Worm (Caenorhabditis elegans) whole organism, early embryonic: ENCODE data around the gene sre-33.

Experiments
- F13C5.2 ChIP-seq: sonication (generic microtip); optimal IDR thresholded peaks from 2 replicates; lab custom pipeline; 2017; ENCODE audit warnings: mild to moderate bottlenecking, missing genetic modification characterization, inconsistent platforms, missing compliant biosample characterization
- aly-1 ChIP-seq: sonication (generic microtip); optimal IDR thresholded peaks from 2 replicates; lab custom pipeline; 2016; ENCODE audit warnings: missing genetic modification characterization, missing compliant biosample characterization
- ama-1 ChIP-seq: fragments of 150-350 bp; optimal IDR thresholded peaks from 2 replicates; lab custom pipeline; 2014
- ets-7 ChIP-seq: sonication (generic microtip); optimal IDR thresholded peaks from 2 replicates; lab custom pipeline; 2016; ENCODE audit warnings: missing genotype, missing genetic modification characterization, missing compliant biosample characterization
- scrt-1 ChIP-seq: fragments of 200-800 bp; sonication (Bioruptor generic); IDR thresholded peaks from 2 replicates; pipeline ENCODE4 v1.3.6; 2022; ENCODE audit warnings: missing genetic modification characterization, missing compliant biosample characterization
- sea-1 ChIP-seq: fragments of 200-800 bp; sonication (Bioruptor generic); conservative IDR thresholded peaks from 2 replicates; pipeline ENCODE4 v1.3.6; 2022; ENCODE audit warnings: missing genetic modification characterization, missing compliant biosample characterization
- tbx-11 ChIP-seq: fragments of 200-800 bp; sonication (Bioruptor generic); IDR thresholded peaks from 2 replicates; pipeline ENCODE4 v1.3.6; 2022; ENCODE audit warnings: missing genetic modification characterization, missing compliant biosample characterization
- tbx-37 ChIP-seq: fragments of 200-800 bp; sonication (Bioruptor generic); conservative IDR thresholded peaks from 2 replicates; pipeline ENCODE4 v1.3.6; 2022; ENCODE audit warnings: missing genetic modification reagents, missing genetic modification characterization, missing compliant biosample characterization
- tra-4 ChIP-seq: sonication (generic microtip); optimal IDR thresholded peaks from 2 replicates; lab custom pipeline; 2017; ENCODE audit warnings: missing genetic modification characterization, missing compliant biosample characterization

- TF ChIP-seq tra-4 (no peak), F13C5.2 (no peak), tbx-11 (GFP tag; lab: Robert Waterston, UW) (no peak), ama-1 (lab: Kevin White, UChicago) (no peak), scrt-1 (GFP tag; lab: Robert Waterston, UW) (no peak), sea-1 (GFP tag; lab: Robert Waterston, UW) (no peak), aly-1 (tag; lab: Kevin White, UChicago) (no peak), tbx-37 (GFP tag; lab: Robert Waterston, UW) (no peak), ets-7 (tag; lab: Kevin White, UChicago) (no peak)
Measured at ce11 chrII:12436717-12437116, 16.4 kb upstream of the sre-33 start.
